Fruit fly (Drosophila melanogaster) whole organism, embryonic: ENCODE data around the gene Sec23.

Experiments
- CG17361 ChIP-seq: fragments of 200-800 bp; sonication (Bioruptor generic); IDR thresholded peaks from 3 replicates; pipeline ENCODE4 v1.3.6; 2022; ENCODE audit warnings: missing biosample characterization, missing genetic modification characterization
- Dip2 ChIP-seq: fragments of 200-800 bp; sonication (Bioruptor generic); IDR thresholded peaks from 2 replicates; pipeline ENCODE4 v1.3.6; 2022; ENCODE audit warnings: missing biosample characterization, missing genetic modification characterization
- Hey ChIP-seq: fragments of 200-800 bp; sonication (Bioruptor generic); optimal IDR thresholded peaks from 3 replicates; lab custom pipeline; 2018; ENCODE audit warnings: missing biosample characterization, mild to moderate bottlenecking, missing genetic modification characterization
- gcm2 ChIP-seq: fragments of 200-800 bp; sonication (Bioruptor generic); optimal IDR thresholded peaks from 2 replicates; lab custom pipeline; 2016; ENCODE audit warnings: missing biosample characterization, missing genetic modification characterization
- sug ChIP-seq: fragments of 200-800 bp; optimal IDR thresholded peaks from 2 replicates; lab custom pipeline; 2019; ENCODE audit warnings: missing biosample characterization, mild to moderate bottlenecking, missing genetic modification characterization, moderate library complexity

DNA sequence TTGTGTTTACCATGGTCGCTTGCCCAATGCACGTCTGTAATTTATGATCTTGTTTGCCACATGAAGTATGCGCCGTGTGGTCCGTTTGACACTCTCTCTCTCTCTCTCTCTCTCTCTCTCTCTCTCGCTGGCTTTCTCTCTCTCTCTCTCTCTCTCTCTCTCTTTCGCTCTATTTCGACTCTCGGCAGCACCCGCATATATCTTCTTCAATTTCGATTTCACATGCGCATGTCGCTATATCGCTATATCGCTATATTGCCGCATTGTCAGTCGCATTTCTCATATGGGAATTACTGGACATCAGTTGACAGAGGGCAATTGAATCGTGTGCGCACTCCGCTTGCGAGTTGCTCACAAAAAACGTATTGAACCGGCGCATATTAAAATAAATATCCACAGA is 52.2 kb downstream of the Sec23 start:
- no peak for TF ChIP-seq Hey (tag; lab: Kevin White, UChicago)
- no peak for TF ChIP-seq CG17361 (GFP tag; lab: Robert Waterston, UW)
- TF ChIP-seq gcm2 (GFP tag; lab: Kevin White, UChicago): no peak
- no peak for TF ChIP-seq Dip2 (GFP tag; lab: Robert Waterston, UW)
- TF ChIP-seq sug: no peak
